Worm (Caenorhabditis elegans) whole organism, dauer: Measurements from ENCODE around the gene C49C3.7.

Source experiments
- unc-62 ChIP-seq: sonication (generic microtip); optimal IDR thresholded peaks from 2 replicates; lab custom pipeline; 2017; ENCODE audit warnings: missing biosample characterization, missing genetic modification reagents, missing genetic modification characterization

The C49C3.7 gene

DNA sequence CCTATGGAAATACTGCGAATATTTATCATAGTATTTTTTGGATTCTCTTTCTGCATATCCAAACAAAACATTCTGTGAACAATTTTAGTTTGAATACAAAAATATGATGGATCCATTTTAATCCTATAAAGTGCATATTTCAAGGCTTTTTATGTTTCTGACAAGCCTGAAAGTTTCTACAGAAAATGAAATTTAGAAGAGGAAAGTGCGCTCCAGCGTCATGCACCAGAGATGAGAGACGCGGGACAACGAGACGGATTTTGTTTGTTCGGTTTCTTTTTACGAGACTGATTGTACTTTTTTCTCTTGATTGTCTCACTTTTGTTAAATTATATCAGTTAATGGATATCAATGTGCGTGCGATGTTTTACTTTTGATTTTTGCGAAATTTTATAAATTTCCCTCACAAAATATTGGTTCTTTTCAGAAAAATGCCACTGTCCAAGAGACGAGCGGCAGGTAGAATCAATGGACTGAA, 1.2 kb upstream of the C49C3.7 start, which contains the start of gene C49C3.6:
C49C3.6 (plus strand) TSS at position 428 of the 478 bp plus-strand sequence.
- no peak for TF ChIP-seq unc-62 (GFP tag; lab: Kevin White, UChicago)

DNA sequence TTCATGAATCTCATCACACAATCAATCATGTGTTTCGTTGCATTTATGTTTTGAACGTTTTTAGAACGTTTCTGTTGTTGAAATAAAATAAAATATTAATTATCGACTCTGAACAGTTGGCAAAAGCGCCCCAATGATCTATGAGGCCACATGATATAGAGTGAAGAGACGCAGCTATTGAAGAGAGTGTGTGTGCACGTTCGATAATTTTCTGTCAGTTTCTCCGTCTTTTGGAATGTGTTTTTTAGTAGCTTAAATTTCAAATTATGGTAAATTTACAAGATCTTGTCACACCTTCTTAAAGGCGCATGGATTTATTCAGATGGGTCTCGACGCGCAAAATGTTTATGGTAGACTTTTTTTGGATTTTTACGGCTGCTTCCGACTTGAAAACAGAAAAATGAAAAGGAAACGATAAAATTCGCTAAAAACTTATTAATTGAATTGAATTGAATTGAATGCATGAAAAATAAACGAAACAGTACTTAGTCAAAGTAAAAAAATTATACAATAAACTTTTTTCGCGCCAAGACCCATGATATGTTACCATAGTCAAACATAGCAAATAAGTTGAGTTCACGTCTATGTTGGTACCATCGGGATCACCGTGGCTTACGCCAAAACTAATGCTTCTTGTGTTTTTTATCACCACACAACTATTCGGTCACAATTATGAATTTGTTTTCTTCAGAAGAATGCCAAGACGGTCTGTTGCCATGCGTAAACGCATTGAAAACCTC, 1.4 kb downstream of the C49C3.7 start, which contains the start of gene C49C3.15:
C49C3.15 (plus strand) TSS at position 690 of the 740 bp plus-strand sequence.
- TF ChIP-seq unc-62 (GFP tag; lab: Kevin White, UChicago), result no peak

DNA sequence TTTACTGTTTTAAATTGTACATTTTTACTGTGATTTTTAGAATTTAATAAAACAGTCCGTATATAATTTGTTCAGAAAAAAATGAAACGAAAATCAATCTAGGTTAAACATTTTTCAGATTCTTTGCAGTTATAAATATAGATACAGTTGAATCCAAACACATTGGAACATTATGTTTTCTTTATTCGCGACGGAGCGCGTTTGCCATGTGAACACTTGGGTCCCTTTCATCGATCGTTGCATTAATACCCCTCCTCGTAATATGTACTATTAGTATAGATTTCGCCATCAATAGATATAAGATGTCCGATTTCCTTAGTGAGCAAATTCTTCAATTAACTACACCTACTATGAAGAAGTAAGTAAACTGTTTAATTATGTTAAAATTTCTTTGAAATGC, 2.7 kb downstream of the C49C3.7 start, which contains the start of gene C49C3.8:
C49C3.8 (plus strand) TSS at position 173 of the 400 bp plus-strand sequence.
- TF ChIP-seq unc-62 (GFP tag; lab: Kevin White, UChicago), result no peak

DNA sequence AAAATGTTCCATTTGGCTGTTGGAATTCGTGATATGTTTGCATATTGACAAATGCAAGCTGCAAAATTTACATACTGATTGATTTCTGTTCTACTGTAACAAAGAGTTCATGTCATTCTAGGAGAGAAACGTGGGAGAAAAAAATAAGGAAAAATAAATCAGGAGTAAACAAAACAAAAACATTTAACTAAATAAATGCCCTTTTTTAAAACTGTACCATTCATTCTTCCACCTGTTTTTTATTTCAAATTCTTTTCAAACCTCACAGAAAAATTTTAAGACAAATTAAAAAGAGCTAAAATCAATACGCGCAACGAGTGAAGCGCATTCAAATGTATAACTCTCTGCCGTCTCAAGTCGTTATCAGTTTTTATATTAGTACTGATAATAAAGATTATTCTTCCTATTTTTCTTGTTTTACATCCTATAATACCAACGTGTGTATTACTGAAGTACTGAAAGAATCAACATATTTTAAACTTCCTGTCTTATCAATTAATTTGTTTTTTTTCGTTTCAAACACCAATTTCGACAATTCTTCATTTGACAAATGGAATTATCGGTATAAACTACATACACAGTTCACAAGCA, 6.7 kb downstream of the C49C3.7 start, which contains the start of gene C49C3.10:
C49C3.10 (minus strand) TSS at position 51 of the 591 bp plus-strand sequence.
- no peak for TF ChIP-seq unc-62 (GFP tag; lab: Kevin White, UChicago)

DNA sequence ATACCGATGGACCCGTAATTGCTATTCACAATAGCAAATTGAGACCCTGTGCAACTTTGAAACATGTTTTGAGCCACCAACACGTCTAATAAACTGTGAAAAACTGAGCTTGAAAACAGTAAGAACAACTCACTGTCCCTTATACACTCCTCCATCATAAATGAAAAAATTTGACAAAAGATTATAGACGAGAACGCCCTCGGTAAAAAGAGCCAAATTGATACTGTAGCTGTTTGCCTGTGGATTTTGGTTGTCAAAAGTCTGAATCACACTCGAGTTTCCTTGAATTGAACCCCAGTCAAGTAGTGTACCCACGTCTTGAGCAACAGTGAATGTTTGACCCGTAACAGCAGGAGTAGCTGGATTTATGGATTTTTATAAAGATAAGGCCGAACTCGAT, 8.7 kb downstream of the C49C3.7 start:
- TF ChIP-seq unc-62 (GFP tag; lab: Kevin White, UChicago), result no peak

DNA sequence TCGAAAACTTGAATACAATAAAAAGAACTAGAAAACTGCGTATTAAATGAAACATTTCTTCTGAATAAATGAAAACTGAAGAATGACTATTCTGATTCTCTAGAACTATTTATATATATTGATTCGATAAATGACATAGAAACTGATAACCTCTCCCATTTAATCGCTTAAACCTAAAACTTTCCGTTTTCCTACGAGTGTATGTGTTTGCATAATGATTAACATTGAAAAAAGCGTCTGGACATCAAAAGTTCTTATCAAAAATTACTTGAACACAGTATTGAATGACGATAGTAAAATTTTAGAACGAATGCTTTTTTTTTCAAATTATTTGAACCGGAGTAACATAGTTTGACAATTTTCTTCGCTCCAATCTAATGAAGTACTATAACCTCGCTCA, 9.8 kb downstream of the C49C3.7 start, which contains the start of gene C49C3.9:
C49C3.9 (minus strand) TSS at position 136 of the 400 bp plus-strand sequence.
- TF ChIP-seq unc-62 (GFP tag; lab: Kevin White, UChicago), result no peak

DNA sequence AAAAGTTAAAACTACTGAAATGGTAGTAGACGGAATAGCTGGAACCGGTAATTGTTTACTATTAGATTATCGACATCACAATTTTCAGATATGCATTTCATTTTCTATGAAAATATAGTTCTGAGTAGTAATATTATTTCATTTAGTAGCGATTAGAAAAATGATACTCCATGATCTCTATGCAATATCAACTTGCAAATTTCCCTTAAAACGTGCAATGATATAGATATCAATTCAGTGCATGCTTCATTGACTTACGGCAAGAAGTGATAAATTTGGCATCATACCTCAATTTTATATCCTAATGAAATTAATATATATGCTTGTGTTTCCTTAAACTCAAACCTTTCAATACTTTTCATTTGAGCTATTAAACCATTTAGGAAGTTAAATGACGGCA, 10.3 kb downstream of the C49C3.7 start, which contains the start of gene C49C3.21:
C49C3.21 (plus strand) TSS at position 301 of the 400 bp plus-strand sequence.
- TF ChIP-seq unc-62 (GFP tag; lab: Kevin White, UChicago), result no peak

DNA sequence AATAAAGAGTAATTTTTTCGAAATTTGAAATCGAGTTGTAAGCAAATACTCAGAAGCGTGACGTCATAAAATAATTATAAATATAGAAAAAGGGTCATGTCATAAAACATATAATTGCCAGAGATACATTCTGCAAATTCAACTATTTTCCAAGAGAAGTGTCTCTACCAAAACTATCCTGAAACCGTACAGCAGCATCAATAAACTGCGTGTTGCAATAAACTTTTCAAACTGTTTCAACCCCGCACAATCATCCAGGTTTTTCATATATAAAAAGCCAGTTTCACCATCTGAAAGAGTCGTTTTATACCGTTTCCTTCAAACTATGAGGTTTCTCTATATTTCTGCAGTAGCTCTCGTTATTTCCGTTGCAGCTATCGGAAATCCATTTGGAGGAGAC, 11.1 kb downstream of the C49C3.7 start, which contains the start of gene C49C3.11:
C49C3.11 (plus strand) TSS at position 301 of the 400 bp plus-strand sequence.
- TF ChIP-seq unc-62 (GFP tag; lab: Kevin White, UChicago), result no peak

DNA sequence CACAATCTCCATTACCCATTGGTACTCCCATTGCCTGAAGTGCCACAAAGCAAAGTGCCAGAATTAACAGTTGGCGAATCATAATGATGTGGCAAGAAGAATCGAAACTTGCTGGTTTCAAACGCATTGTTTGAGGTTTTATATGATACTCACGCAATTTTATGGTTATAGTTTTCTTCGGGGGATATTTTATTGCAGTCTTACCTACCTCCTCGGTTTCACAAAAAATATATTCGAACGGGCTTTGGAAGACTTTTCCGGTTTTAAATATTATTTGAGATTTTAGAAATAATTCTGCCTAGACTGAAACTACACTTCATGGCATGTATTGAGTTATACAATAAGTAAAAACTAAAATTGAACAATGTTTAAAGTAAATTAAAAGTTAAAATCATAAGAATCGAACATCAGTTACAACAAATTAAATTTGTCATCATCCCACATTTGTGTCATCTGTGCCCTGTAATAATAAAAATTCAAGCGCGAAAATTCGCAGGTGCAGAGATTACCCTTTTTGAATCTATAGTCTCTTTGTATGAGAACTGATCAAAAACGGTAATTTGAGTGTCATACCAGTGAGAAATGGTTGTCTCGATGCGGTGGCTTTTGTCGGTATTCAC, 14.3 kb downstream of the C49C3.7 start, which contains the start of the genes clec-197 and clec-198:
clec-197 (minus strand) TSS at position 101 of the 620 bp plus-strand sequence.
clec-198 (plus strand) TSS at position 570 of the 620 bp plus-strand sequence.
- TF ChIP-seq unc-62 (GFP tag; lab: Kevin White, UChicago), result no peak

DNA sequence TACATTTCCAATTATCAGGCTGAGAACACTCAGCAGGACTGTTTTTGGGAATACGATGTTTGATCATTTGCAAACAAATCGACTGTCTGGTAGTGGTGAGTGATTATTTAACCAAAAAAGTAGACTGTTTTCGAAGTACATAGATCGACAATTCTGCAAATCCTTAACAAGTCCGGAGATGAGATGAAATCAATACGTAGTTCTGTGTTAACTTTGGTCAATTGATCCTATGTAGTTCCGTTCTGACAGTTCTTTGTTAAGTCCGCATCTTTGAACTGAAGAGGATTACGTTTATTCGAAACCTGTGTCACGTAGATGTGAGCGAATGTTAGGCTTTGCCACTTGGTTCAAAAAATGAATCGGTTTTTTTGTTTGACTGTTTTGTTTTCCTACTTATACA, 19.2 kb downstream of the C49C3.7 start, which contains the start of gene clec-199:
clec-199 (plus strand) TSS at position 301 of the 400 bp plus-strand sequence.
- no peak for TF ChIP-seq unc-62 (GFP tag; lab: Kevin White, UChicago)

DNA sequence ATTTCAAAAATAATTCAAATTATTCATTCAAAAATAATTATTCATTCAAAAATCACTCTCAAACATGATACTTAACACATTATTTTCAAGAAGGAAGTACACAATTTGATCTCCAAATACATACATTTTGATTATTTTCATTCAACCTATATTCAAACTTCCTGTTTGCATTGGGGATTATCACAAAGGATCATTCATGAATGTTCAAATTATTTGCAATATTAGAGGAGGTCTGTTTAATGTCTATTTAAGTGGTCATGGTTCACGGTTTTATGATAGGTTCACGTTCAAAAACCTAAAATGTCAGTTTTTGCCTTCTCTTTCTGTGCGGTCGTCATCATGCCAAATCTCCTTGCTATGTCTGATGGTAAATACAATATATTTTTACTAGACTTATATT, 28.8 kb downstream of the C49C3.7 start, which contains the start of gene clec-202:
clec-202 (plus strand) TSS at position 301 of the 400 bp plus-strand sequence.
- no peak for TF ChIP-seq unc-62 (GFP tag; lab: Kevin White, UChicago)

DNA sequence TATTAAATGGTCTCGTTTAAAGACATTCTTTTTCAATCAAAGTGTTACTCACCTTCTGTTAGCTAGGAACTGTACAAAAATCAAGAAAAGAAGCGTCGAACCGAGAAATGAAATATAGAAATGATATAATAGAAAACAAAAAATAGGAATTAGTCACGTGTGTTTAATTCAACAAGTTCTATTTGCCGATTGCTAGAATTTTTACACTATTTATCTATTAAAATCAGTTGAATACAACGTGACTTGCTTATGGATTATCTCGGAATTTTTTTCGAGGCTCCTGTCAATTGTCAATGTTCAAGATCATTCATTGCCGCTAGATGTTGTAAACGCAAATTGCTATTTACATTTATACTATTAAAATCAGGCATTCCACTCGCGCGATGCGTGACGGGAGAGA, 34.9 kb downstream of the C49C3.7 start, which contains the start of gene zipt-17:
zipt-17 (minus strand) TSS at position 101 of the 400 bp plus-strand sequence.
- no peak for TF ChIP-seq unc-62 (GFP tag; lab: Kevin White, UChicago)

DNA sequence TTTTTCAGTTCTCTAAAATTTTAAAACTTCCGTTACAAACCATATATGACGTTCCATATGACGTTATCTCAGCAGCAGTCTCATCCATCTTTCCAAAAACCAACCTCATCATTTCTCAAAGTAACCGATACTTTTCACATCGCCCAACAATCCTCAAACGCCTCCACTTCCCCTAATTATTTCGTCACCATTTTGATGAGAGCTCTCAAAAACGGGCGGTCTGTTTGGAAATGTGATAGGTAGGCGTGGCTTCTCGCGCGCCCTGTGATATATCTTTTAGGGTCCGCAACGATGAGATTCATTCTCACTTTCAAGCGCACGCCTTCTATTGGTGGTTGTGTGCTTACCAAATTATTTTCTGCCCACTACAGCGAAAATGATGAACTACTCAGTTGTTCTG, 35.9 kb downstream of the C49C3.7 start, which contains the start of gene trh-1:
trh-1 (plus strand) TSS at position 301 of the 400 bp plus-strand sequence.
- no peak for TF ChIP-seq unc-62 (GFP tag; lab: Kevin White, UChicago)

DNA sequence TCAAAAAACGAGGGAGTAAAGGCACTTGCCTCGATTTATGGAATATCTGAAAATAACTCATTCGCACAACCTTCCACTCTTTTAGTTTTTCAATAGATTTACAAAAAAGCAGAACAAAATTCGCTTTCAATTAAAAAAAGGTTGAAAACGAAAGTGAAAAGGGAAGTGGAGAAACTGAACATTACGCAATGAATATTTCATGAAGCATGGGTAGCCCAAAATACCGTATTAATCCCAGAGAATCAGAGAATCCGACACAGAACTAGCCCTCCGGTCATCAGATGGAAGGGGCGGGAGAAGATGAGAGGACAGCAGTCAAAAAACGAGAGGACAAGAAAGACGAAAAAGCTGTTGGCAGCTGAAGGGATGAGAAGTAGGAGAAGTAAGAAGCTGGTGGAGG, 39.1 kb downstream of the C49C3.7 start, which contains the start of gene C30H6.5:
C30H6.5 (plus strand) TSS at position 301 of the 400 bp plus-strand sequence.
- TF ChIP-seq unc-62 (GFP tag; lab: Kevin White, UChicago), result no peak

DNA sequence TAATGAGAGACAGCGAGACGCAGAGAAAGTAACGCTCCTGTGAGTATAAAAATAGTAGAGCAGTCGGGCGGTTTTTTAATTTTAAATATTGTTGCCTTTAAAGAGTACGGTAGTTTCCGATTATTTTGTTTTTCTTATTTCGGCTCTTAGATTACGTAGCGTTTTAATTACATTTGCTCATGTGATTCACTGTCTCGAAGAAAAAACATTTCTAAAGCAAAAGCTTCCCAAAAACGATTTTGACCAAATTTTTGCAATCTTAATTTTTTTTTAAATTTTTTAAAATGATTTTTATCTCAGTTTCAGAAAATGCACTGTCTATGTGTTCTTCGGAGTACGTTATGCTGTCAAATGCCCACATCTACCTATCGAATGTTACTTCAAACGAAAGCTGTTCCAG, 43.8 kb downstream of the C49C3.7 start, which contains the start of gene haf-1:
haf-1 (plus strand) TSS at position 301 of the 400 bp plus-strand sequence.
- TF ChIP-seq unc-62 (GFP tag; lab: Kevin White, UChicago), result no peak
